Fruit fly (Drosophila melanogaster) whole organism, embryonic: ENCODE data around the gene CG17118.
A peak's percentile ranks its signal among the peaks of the same experiment; 100 is the strongest.

Experiments
- Atf6 ChIP-seq: fragments of 200-800 bp; sonication (Bioruptor generic); IDR thresholded peaks from 2 replicates; pipeline ENCODE4 v1.3.6; 2022; ENCODE audit warnings: missing biosample characterization, missing genetic modification characterization
- CG10321 ChIP-seq: fragments of 200-800 bp; sonication (Bioruptor generic); IDR thresholded peaks from 2 replicates; pipeline ENCODE4 v1.3.6; 2022; ENCODE audit warnings: missing biosample characterization, missing genetic modification characterization
- CG10366 ChIP-seq: fragments of 200-800 bp; sonication (Bioruptor generic); IDR thresholded peaks from 2 replicates; pipeline ENCODE4 v1.3.6; 2022; ENCODE audit warnings: missing biosample characterization, missing genetic modification characterization
- CG10959 ChIP-seq: fragments of 200-800 bp; sonication (Bioruptor generic); IDR thresholded peaks from 2 replicates; pipeline ENCODE4 v1.3.6; 2022; ENCODE audit warnings: missing biosample characterization, missing genetic modification characterization
- CG11504 ChIP-seq: fragments of 200-800 bp; sonication (Bioruptor generic); optimal IDR thresholded peaks from 3 replicates; lab custom pipeline; 2019; ENCODE audit warnings: missing biosample characterization, mild to moderate bottlenecking, missing genetic modification characterization, moderate library complexity
- CG11696 ChIP-seq: fragments of 200-800 bp; sonication (Bioruptor generic); IDR thresholded peaks from 2 replicates; pipeline ENCODE4 v1.3.6; 2022; ENCODE audit warnings: missing biosample characterization, missing genetic modification characterization
- CG12299 ChIP-seq: fragments of 200-800 bp; sonication (Bioruptor generic); optimal IDR thresholded peaks from 2 replicates; lab custom pipeline; 2018; ENCODE audit warnings: missing biosample characterization, mild to moderate bottlenecking, missing genetic modification characterization
- CG1233 ChIP-seq: fragments of 200-800 bp; sonication (Bioruptor generic); optimal IDR thresholded peaks from 4 replicates; lab custom pipeline; 2018; ENCODE audit warnings: missing biosample characterization, mild to moderate bottlenecking, missing genetic modification characterization
- CG13775 ChIP-seq: fragments of 200-800 bp; sonication (Bioruptor generic); optimal IDR thresholded peaks from 3 replicates; lab custom pipeline; 2017; ENCODE audit warnings: missing biosample characterization, mild to moderate bottlenecking, missing genetic modification characterization
- CG15269 ChIP-seq: fragments of 200-800 bp; sonication (Bioruptor generic); optimal IDR thresholded peaks from 2 replicates; lab custom pipeline; 2018; ENCODE audit warnings: missing biosample characterization, mild to moderate bottlenecking, missing genetic modification characterization, moderate library complexity
- CG1602 ChIP-seq: fragments of 200-800 bp; sonication (Bioruptor generic); optimal IDR thresholded peaks from 3 replicates; lab custom pipeline; 2016; ENCODE audit warnings: missing biosample characterization, missing genetic modification characterization
- CG16863 ChIP-seq: fragments of 200-800 bp; sonication (Bioruptor generic); optimal IDR thresholded peaks from 3 replicates; lab custom pipeline; 2016; ENCODE audit warnings: missing biosample characterization, missing genetic modification characterization
- CG17802 ChIP-seq: fragments of 200-800 bp; sonication (Bioruptor generic); optimal IDR thresholded peaks from 2 replicates; lab custom pipeline; 2018; ENCODE audit warnings: missing biosample characterization, mild to moderate bottlenecking, missing genetic modification characterization, moderate library complexity
- CG18764 ChIP-seq: fragments of 200-800 bp; sonication (Bioruptor generic); optimal IDR thresholded peaks from 3 replicates; lab custom pipeline; 2016; ENCODE audit warnings: missing biosample characterization, missing genetic modification characterization
- CG2116 ChIP-seq: fragments of 200-800 bp; sonication (Bioruptor generic); optimal IDR thresholded peaks from 3 replicates; lab custom pipeline; 2018; ENCODE audit warnings: missing biosample characterization, mild to moderate bottlenecking, missing genetic modification characterization
- CG3281 ChIP-seq: fragments of 200-800 bp; sonication (Bioruptor generic); optimal IDR thresholded peaks from 3 replicates; lab custom pipeline; 2017; ENCODE audit warnings: missing biosample characterization, mild to moderate bottlenecking, missing genetic modification characterization
- CG33213 ChIP-seq: fragments of 200-800 bp; sonication (Bioruptor generic); optimal IDR thresholded peaks from 3 replicates; lab custom pipeline; 2016; ENCODE audit warnings: missing biosample characterization, missing genetic modification characterization
- CG34422 ChIP-seq: fragments of 200-800 bp; sonication (Bioruptor generic); IDR thresholded peaks from 3 replicates; pipeline ENCODE4 v1.3.6; 2022; ENCODE audit warnings: missing biosample characterization, missing genetic modification characterization
- CG6175 ChIP-seq: fragments of 200-800 bp; sonication (Bioruptor generic); IDR thresholded peaks from 3 replicates; pipeline ENCODE4 v1.3.6; 2022; ENCODE audit warnings: missing biosample characterization, missing genetic modification characterization
- CG6254 ChIP-seq: fragments of 200-800 bp; sonication (Bioruptor generic); optimal IDR thresholded peaks from 3 replicates; lab custom pipeline; 2017; ENCODE audit warnings: mild to moderate bottlenecking, missing biosample characterization, missing genetic modification reagents, missing genetic modification characterization
- CG8388 ChIP-seq: fragments of 200-800 bp; sonication (Bioruptor generic); optimal IDR thresholded peaks from 2 replicates; lab custom pipeline; 2019; ENCODE audit warnings: missing biosample characterization, mild to moderate bottlenecking, missing genetic modification characterization, moderate library complexity
- CG8944 ChIP-seq: fragments of 200-800 bp; sonication (Bioruptor generic); optimal IDR thresholded peaks from 3 replicates; lab custom pipeline; 2016; ENCODE audit warnings: missing biosample characterization, missing genetic modification characterization
- CG9609 ChIP-seq: fragments of 200-800 bp; sonication (Bioruptor generic); optimal IDR thresholded peaks from 3 replicates; lab custom pipeline; 2016; ENCODE audit warnings: missing biosample characterization, missing genetic modification characterization
- CTCF ChIP-seq: fragments of 200-800 bp; sonication (Bioruptor generic); optimal IDR thresholded peaks from 2 replicates; lab custom pipeline; 2017; ENCODE audit warnings: missing biosample characterization, mild to moderate bottlenecking, missing genetic modification characterization, moderate library complexity
- Deaf1 ChIP-seq: fragments of 200-800 bp; optimal IDR thresholded peaks from 3 replicates; lab custom pipeline; 2019; ENCODE audit warnings: missing biosample characterization, mild to moderate bottlenecking, missing genetic modification characterization, moderate library complexity
- Doc2 ChIP-seq: fragments of 200-800 bp; sonication (Bioruptor generic); IDR thresholded peaks from 2 replicates; pipeline ENCODE4 v1.3.6; 2022; ENCODE audit warnings: missing biosample characterization, missing genetic modification characterization
- E2f1 ChIP-seq: fragments of 200-800 bp; sonication (Bioruptor generic); IDR thresholded peaks from 2 replicates; pipeline ENCODE4 v1.3.6; 2022; ENCODE audit warnings: missing biosample characterization, missing genetic modification characterization
- HLHmδ ChIP-seq: fragments of 200-800 bp; sonication (Bioruptor generic); optimal IDR thresholded peaks from 2 replicates; lab custom pipeline; 2018; ENCODE audit warnings: missing biosample characterization, mild to moderate bottlenecking, missing genetic modification characterization, moderate library complexity
- Hr39 ChIP-seq: fragments of >200 bp; optimal IDR thresholded peaks from 2 replicates; lab custom pipeline; 2017
- Lpt ChIP-seq: fragments of >200 bp; optimal IDR thresholded peaks from 2 replicates; lab custom pipeline; 2018; ENCODE audit warnings: missing biosample characterization, missing genetic modification characterization
- MBD-R2 ChIP-seq: fragments of 200-800 bp; sonication (Bioruptor generic); IDR thresholded peaks from 2 replicates; pipeline ENCODE4 v1.3.6; 2022; ENCODE audit warnings: missing biosample characterization, missing genetic modification characterization
- Mad ChIP-seq: fragments of 200-800 bp; sonication (Bioruptor generic); optimal IDR thresholded peaks from 2 replicates; lab custom pipeline; 2016; ENCODE audit warnings: missing biosample characterization, missing genetic modification characterization
- Nf-YC ChIP-seq: fragments of 200-800 bp; optimal IDR thresholded peaks from 3 replicates; lab custom pipeline; 2019; ENCODE audit warnings: missing biosample characterization, mild to moderate bottlenecking, missing genetic modification characterization, moderate library complexity
- Taf1 ChIP-seq: fragments of 200-800 bp; sonication (Bioruptor generic); IDR thresholded peaks from 2 replicates; pipeline ENCODE4 v1.3.6; 2022; ENCODE audit warnings: missing biosample characterization, missing genetic modification characterization
- Vsx1 ChIP-seq: fragments of 200-800 bp; sonication (Bioruptor generic); optimal IDR thresholded peaks from 2 replicates; lab custom pipeline; 2017; ENCODE audit warnings: missing biosample characterization, mild to moderate bottlenecking, missing genetic modification characterization, missing genetic modification reagents
- amos ChIP-seq: fragments of 200-800 bp; sonication (Bioruptor generic); IDR thresholded peaks from 2 replicates; pipeline ENCODE4 v1.3.6; 2022; ENCODE audit warnings: missing biosample characterization, missing genetic modification characterization; ENCODE audit not compliant: partially characterized antibody
- aop ChIP-seq: fragments of 200-800 bp; sonication (Bioruptor generic); IDR thresholded peaks from 2 replicates; pipeline ENCODE4 v1.3.6; 2022; ENCODE audit warnings: missing biosample characterization, missing genetic modification characterization
- caup ChIP-seq: fragments of 200-800 bp; sonication (Bioruptor generic); optimal IDR thresholded peaks from 3 replicates; lab custom pipeline; 2017; ENCODE audit warnings: missing biosample characterization, mild to moderate bottlenecking, missing genetic modification characterization, moderate library complexity; ENCODE audit not compliant: severe bottlenecking
- cwo ChIP-seq: fragments of 200-800 bp; sonication (Bioruptor generic); optimal IDR thresholded peaks from 3 replicates; lab custom pipeline; 2017; ENCODE audit warnings: missing biosample characterization, missing genetic modification characterization, mild to moderate bottlenecking, moderate library complexity, missing genetic modification reagents
- eyg ChIP-seq: fragments of 200-800 bp; sonication (Bioruptor generic); optimal IDR thresholded peaks from 3 replicates; lab custom pipeline; 2016; ENCODE audit warnings: missing biosample characterization, missing genetic modification characterization
- fd64A ChIP-seq: fragments of 200-800 bp; sonication (Bioruptor generic); optimal IDR thresholded peaks from 3 replicates; lab custom pipeline; 2018; ENCODE audit warnings: missing biosample characterization, mild to moderate bottlenecking, missing genetic modification characterization
- fd96Cb ChIP-seq: fragments of 200-800 bp; sonication (Bioruptor generic); optimal IDR thresholded peaks from 2 replicates; lab custom pipeline; 2018; ENCODE audit warnings: missing biosample characterization, mild to moderate bottlenecking, missing genetic modification characterization, moderate library complexity
- gsb ChIP-seq: fragments of 200-800 bp; sonication (Bioruptor generic); IDR thresholded peaks from 2 replicates; pipeline ENCODE4 v1.3.6; 2022; ENCODE audit warnings: missing biosample characterization, missing genetic modification characterization
- nmo ChIP-seq: fragments of 200-800 bp; sonication (Bioruptor generic); optimal IDR thresholded peaks from 2 replicates; lab custom pipeline; 2018; ENCODE audit warnings: missing biosample characterization, mild to moderate bottlenecking, missing genetic modification characterization, moderate library complexity
- p53 ChIP-seq: fragments of 200-800 bp; sonication (Bioruptor generic); optimal IDR thresholded peaks from 2 replicates; lab custom pipeline; 2016; ENCODE audit warnings: missing biosample characterization, missing genetic modification characterization
- phol ChIP-seq: fragments of 200-800 bp; sonication (Bioruptor generic); optimal IDR thresholded peaks from 3 replicates; lab custom pipeline; 2018; ENCODE audit warnings: missing biosample characterization, mild to moderate bottlenecking, missing genetic modification characterization, moderate library complexity
- scrt ChIP-seq: fragments of 200-800 bp; sonication (Bioruptor generic); optimal IDR thresholded peaks from 2 replicates; lab custom pipeline; 2018; ENCODE audit warnings: missing biosample characterization, mild to moderate bottlenecking, missing genetic modification characterization, moderate library complexity
- slbo ChIP-seq: fragments of 200-800 bp; sonication (Bioruptor generic); IDR thresholded peaks from 2 replicates; pipeline ENCODE4 v1.3.6; 2022; ENCODE audit warnings: missing biosample characterization, missing genetic modification characterization
- stc ChIP-seq: fragments of 200-800 bp; sonication (Bioruptor generic); IDR thresholded peaks from 2 replicates; pipeline ENCODE4 v1.3.6; 2022; ENCODE audit warnings: missing biosample characterization, missing genetic modification characterization
- tap ChIP-seq: fragments of 200-800 bp; optimal IDR thresholded peaks from 3 replicates; lab custom pipeline; 2019; ENCODE audit warnings: missing biosample characterization, mild to moderate bottlenecking, missing genetic modification characterization, moderate library complexity
- tup ChIP-seq: fragments of 200-800 bp; sonication (Bioruptor generic); optimal IDR thresholded peaks from 2 replicates; lab custom pipeline; 2016; ENCODE audit warnings: missing biosample characterization, mild to moderate bottlenecking, missing genetic modification characterization, moderate library complexity
- zf30C ChIP-seq: fragments of 200-800 bp; sonication (Bioruptor generic); optimal IDR thresholded peaks from 3 replicates; lab custom pipeline; 2018; ENCODE audit warnings: missing biosample characterization, mild to moderate bottlenecking, missing genetic modification characterization

The CG17118 gene

dm6 chr2L:10756049-10756448 is 26.0 kb downstream of the CG17118 start, which contains the start of gene CG17124 (continued):
- peak; percentile 23; the same call in 1 of the 2 replicates for TF ChIP-seq slbo (GFP tag; lab: Robert Waterston, UW)
- no peak for TF ChIP-seq phol (tag; lab: Kevin White, UChicago)
- TF ChIP-seq CG2116 (GFP tag; lab: Kevin White, UChicago) = no peak
- no peak for TF ChIP-seq CG10321
- peak; percentile 76 for TF ChIP-seq CG12299 (tag; lab: Kevin White, UChicago)
- no peak for TF ChIP-seq Hr39 (lab: Kevin White, UChicago)
- TF ChIP-seq eyg (GFP tag; lab: Kevin White, UChicago) = peak; percentile 7
- no peak for TF ChIP-seq p53 (GFP tag; lab: Kevin White, UChicago)
- TF ChIP-seq CG6175 (GFP tag; lab: Robert Waterston, UW) = no peak
- peak; percentile 39; the same call in 1 of the 2 replicates for TF ChIP-seq stc (GFP tag; lab: Robert Waterston, UW)
- TF ChIP-seq gsb (GFP tag; lab: Robert Waterston, UW) = 0 out of 2 replicates have a peak, but pooled peaks have one; percentile 31
- TF ChIP-seq Mad (GFP tag; lab: Kevin White, UChicago) = peak; percentile 22
- no peak for TF ChIP-seq CG9609
- TF ChIP-seq Nf-YC (tag; lab: Kevin White, UChicago) = peak; percentile 69
- TF ChIP-seq CG8388 (GFP tag; lab: Kevin White, UChicago) = no peak
- peak; percentile 75; the same call in 1 of the 3 replicates for TF ChIP-seq CG34422 (GFP tag; lab: Robert Waterston, UW)
- TF ChIP-seq E2f1 (GFP tag; lab: Robert Waterston, UW) = no peak
- TF ChIP-seq fd64A (GFP tag; lab: Kevin White, UChicago) = peak; percentile 39
- TF ChIP-seq CG10959 (GFP tag; lab: Robert Waterston, UW) = no peak
- no peak for TF ChIP-seq CG17802 (tag; lab: Kevin White, UChicago)
- TF ChIP-seq tup (GFP tag; lab: Kevin White, UChicago) = no peak
- peak; percentile 21; the same call in 1 of the 2 replicates for TF ChIP-seq MBD-R2 (GFP tag; lab: Robert Waterston, UW)
- TF ChIP-seq CG18764 (GFP tag; lab: Kevin White, UChicago) = no peak
- TF ChIP-seq CTCF (GFP tag; lab: Kevin White, UChicago) = no peak
- no peak for TF ChIP-seq Lpt
- TF ChIP-seq CG1233 = no peak
- no peak for TF ChIP-seq Doc2 (GFP tag; lab: Robert Waterston, UW)
- no peak for TF ChIP-seq cwo (GFP tag; lab: Kevin White, UChicago)
- no peak for TF ChIP-seq zf30C
- no peak for TF ChIP-seq CG16863 (GFP tag; lab: Kevin White, UChicago)
- TF ChIP-seq CG6254 = no peak
- no peak for TF ChIP-seq CG13775 (GFP tag; lab: Kevin White, UChicago)
- no peak for TF ChIP-seq CG8944
- TF ChIP-seq scrt = peak; percentile 55
- TF ChIP-seq CG11696 (GFP tag; lab: Robert Waterston, UW) = no peak
- peak; percentile 20 for TF ChIP-seq CG15269 (tag; lab: Kevin White, UChicago)
- TF ChIP-seq aop (GFP tag; lab: Robert Waterston, UW) = no peak
- peak; percentile 28 for TF ChIP-seq tap (tag; lab: Kevin White, UChicago)
- peak; percentile 63 for TF ChIP-seq Atf6
- TF ChIP-seq Taf1 = no peak
- TF ChIP-seq HLHmδ (GFP tag; lab: Kevin White, UChicago) = peak; percentile 71
- TF ChIP-seq CG1602 = no peak
- TF ChIP-seq caup = peak; percentile 60
- TF ChIP-seq amos (GFP tag; lab: Robert Waterston, UW) = peak; percentile 40; the same call in 1 of the 2 replicates
- TF ChIP-seq CG11504 = peak; percentile 25
- no peak for TF ChIP-seq nmo
- TF ChIP-seq CG3281 = peak; percentile 47
- peak; percentile 75 for TF ChIP-seq Deaf1 (tag; lab: Kevin White, UChicago)
- TF ChIP-seq fd96Cb = no peak
- no peak for TF ChIP-seq CG33213
- no peak for TF ChIP-seq CG10366 (GFP tag; lab: Robert Waterston, UW)
- no peak for TF ChIP-seq Vsx1 (GFP tag; lab: Kevin White, UChicago)
